Worm (Caenorhabditis elegans) whole organism, mixed stage, embryonic: ENCODE measurements around the gene Y39A3A.4.
A peak's percentile ranks its signal among the peaks of the same experiment; 100 is the strongest.

Experiments used
- M03D4.4 ChIP-seq: sonication (generic microtip); optimal IDR thresholded peaks from 2 replicates; lab custom pipeline; 2017; ENCODE audit warnings: mild to moderate bottlenecking, missing genetic modification characterization, missing compliant biosample characterization
- bed-3 ChIP-seq: fragments of 200-800 bp; sonication (Bioruptor generic); optimal IDR thresholded peaks from 3 replicates; lab custom pipeline; 2018; ENCODE audit warnings: mild to moderate bottlenecking, missing genetic modification characterization, moderate library complexity, missing compliant biosample characterization
- blmp-1 ChIP-seq: fragments of 150-350 bp; optimal IDR thresholded peaks from 2 replicates; lab custom pipeline; 2014; ENCODE audit warnings: missing biosample characterization, missing genetic modification characterization
- ceh-39 ChIP-seq: fragments of 150-350 bp; optimal IDR thresholded peaks from 2 replicates; lab custom pipeline; 2014; ENCODE audit warnings: missing biosample characterization, missing genetic modification characterization
- ces-1 ChIP-seq: fragments of 150-350 bp; optimal IDR thresholded peaks from 2 replicates; lab custom pipeline; 2014; ENCODE audit warnings: missing biosample characterization, missing genetic modification reagents, missing genetic modification characterization
- cnd-1 ChIP-seq: fragments of 200-800 bp; sonication (Bioruptor generic); optimal IDR thresholded peaks from 2 replicates; lab custom pipeline; 2018; ENCODE audit warnings: mild to moderate bottlenecking, missing genetic modification characterization, missing compliant biosample characterization
- drap-1 ChIP-seq: fragments of 200-800 bp; sonication (Bioruptor generic); optimal IDR thresholded peaks from 3 replicates; lab custom pipeline; 2018; ENCODE audit warnings: mild to moderate bottlenecking, missing genetic modification characterization, missing compliant biosample characterization
- elt-1 ChIP-seq: sonication (generic microtip); optimal IDR thresholded peaks from 2 replicates; lab custom pipeline; 2017; ENCODE audit warnings: missing genetic modification characterization, mild to moderate bottlenecking, missing compliant biosample characterization, antibody characterized with exemption, moderate library complexity, borderline replicate concordance; ENCODE audit not compliant: insufficient read depth
- elt-3 ChIP-seq: fragments of 150-350 bp; optimal IDR thresholded peaks from 2 replicates; lab custom pipeline; 2014; ENCODE audit warnings: missing biosample characterization, missing genetic modification characterization
- flh-1 ChIP-seq: fragments of 200-800 bp; sonication (Bioruptor generic); optimal IDR thresholded peaks from 2 replicates; lab custom pipeline; 2018; ENCODE audit warnings: mild to moderate bottlenecking, missing genetic modification characterization, moderate library complexity, missing compliant biosample characterization
- ham-2 ChIP-seq: fragments of 200-800 bp; sonication (Bioruptor generic); optimal IDR thresholded peaks from 2 replicates; lab custom pipeline; 2018; ENCODE audit warnings: mild to moderate bottlenecking, missing genetic modification characterization, missing compliant biosample characterization
- hlh-1 ChIP-seq: fragments of 150-350 bp; optimal IDR thresholded peaks from 2 replicates; lab custom pipeline; 2014; ENCODE audit warnings: missing biosample characterization, missing genetic modification reagents, missing genetic modification characterization
- lin-13 ChIP-seq: fragments of 150-350 bp; optimal IDR thresholded peaks from 2 replicates; lab custom pipeline; 2014; ENCODE audit warnings: missing biosample characterization, missing genetic modification characterization
- lin-32 ChIP-seq: fragments of 200-800 bp; sonication (Bioruptor generic); optimal IDR thresholded peaks from 2 replicates; lab custom pipeline; 2018; ENCODE audit warnings: mild to moderate bottlenecking, missing genetic modification characterization, missing compliant biosample characterization
- lsy-2 ChIP-seq: fragments of 150-350 bp; optimal IDR thresholded peaks from 2 replicates; lab custom pipeline; 2014; ENCODE audit warnings: missing biosample characterization, missing genetic modification characterization
- mab-5 ChIP-seq: fragments of 150-350 bp; optimal IDR thresholded peaks from 2 replicates; lab custom pipeline; 2014; ENCODE audit warnings: missing biosample characterization, missing genetic modification characterization
- mep-1 ChIP-seq: fragments of 150-350 bp; optimal IDR thresholded peaks from 2 replicates; lab custom pipeline; 2017; ENCODE audit warnings: missing biosample characterization, missing genetic modification reagents, missing genetic modification characterization, inconsistent platforms
- mls-2 ChIP-seq: sonication (generic microtip); optimal IDR thresholded peaks from 2 replicates; lab custom pipeline; 2016; ENCODE audit warnings: mild to moderate bottlenecking, missing genetic modification characterization, moderate library complexity, missing compliant biosample characterization
- nhr-12 ChIP-seq: fragments of 150-350 bp; optimal IDR thresholded peaks from 2 replicates; lab custom pipeline; 2014; ENCODE audit warnings: missing biosample characterization, missing genetic modification characterization
- nhr-2 ChIP-seq: fragments of 150-350 bp; optimal IDR thresholded peaks from 2 replicates; lab custom pipeline; 2014; ENCODE audit warnings: missing biosample characterization, missing genetic modification characterization
- nhr-237 ChIP-seq: fragments of 150-350 bp; optimal IDR thresholded peaks from 2 replicates; lab custom pipeline; 2014; ENCODE audit warnings: missing biosample characterization, missing genetic modification characterization
- nhr-28 ChIP-seq: fragments of 150-350 bp; optimal IDR thresholded peaks from 2 replicates; lab custom pipeline; 2014; ENCODE audit warnings: missing biosample characterization, missing genetic modification characterization
- nhr-76 ChIP-seq: sonication (generic microtip); optimal IDR thresholded peaks from 2 replicates; lab custom pipeline; 2017; ENCODE audit warnings: missing biosample characterization, missing genetic modification characterization
- pha-4 ChIP-seq: fragments of 150-350 bp; optimal IDR thresholded peaks from 2 replicates; lab custom pipeline; 2018; ENCODE audit warnings: missing biosample characterization, missing genetic modification reagents, missing genetic modification characterization
- sem-2 ChIP-seq: fragments of 200-800 bp; sonication (Bioruptor generic); optimal IDR thresholded peaks from 2 replicates; lab custom pipeline; 2018; ENCODE audit warnings: mild to moderate bottlenecking, missing genetic modification characterization, missing compliant biosample characterization
- snpc-4 ChIP-seq: fragments of 150-350 bp; optimal IDR thresholded peaks from 2 replicates; lab custom pipeline; 2014; ENCODE audit warnings: missing biosample characterization, missing genetic modification characterization
- sptf-1 ChIP-seq: sonication (generic microtip); optimal IDR thresholded peaks from 2 replicates; lab custom pipeline; 2017; ENCODE audit warnings: mild to moderate bottlenecking, missing genetic modification characterization, moderate library complexity, missing compliant biosample characterization
- tbx-8 ChIP-seq: fragments of 200-800 bp; sonication (Bioruptor generic); optimal IDR thresholded peaks from 2 replicates; lab custom pipeline; 2018; ENCODE audit warnings: mild to moderate bottlenecking, missing genetic modification characterization, moderate library complexity, missing compliant biosample characterization
- unc-120 ChIP-seq: sonication (generic microtip); optimal IDR thresholded peaks from 2 replicates; lab custom pipeline; 2017; ENCODE audit warnings: missing genetic modification characterization, missing compliant biosample characterization; ENCODE audit not compliant: poor library complexity, severe bottlenecking
- unc-39 ChIP-seq: fragments of 150-350 bp; optimal IDR thresholded peaks from 2 replicates; lab custom pipeline; 2014; ENCODE audit warnings: missing biosample characterization, missing genetic modification characterization
- unc-62 ChIP-seq: fragments of 150-350 bp; optimal IDR thresholded peaks from 2 replicates; lab custom pipeline; 2014; ENCODE audit warnings: missing biosample characterization, missing genetic modification reagents, missing genetic modification characterization
- zip-8 ChIP-seq: fragments of 150-350 bp; optimal IDR thresholded peaks from 2 replicates; lab custom pipeline; 2014; ENCODE audit warnings: missing biosample characterization, missing genetic modification characterization
- ztf-11 ChIP-seq: fragments of 150-350 bp; optimal IDR thresholded peaks from 2 replicates; lab custom pipeline; 2014; ENCODE audit warnings: missing biosample characterization, missing genetic modification characterization

The Y39A3A.4 gene

DNA sequence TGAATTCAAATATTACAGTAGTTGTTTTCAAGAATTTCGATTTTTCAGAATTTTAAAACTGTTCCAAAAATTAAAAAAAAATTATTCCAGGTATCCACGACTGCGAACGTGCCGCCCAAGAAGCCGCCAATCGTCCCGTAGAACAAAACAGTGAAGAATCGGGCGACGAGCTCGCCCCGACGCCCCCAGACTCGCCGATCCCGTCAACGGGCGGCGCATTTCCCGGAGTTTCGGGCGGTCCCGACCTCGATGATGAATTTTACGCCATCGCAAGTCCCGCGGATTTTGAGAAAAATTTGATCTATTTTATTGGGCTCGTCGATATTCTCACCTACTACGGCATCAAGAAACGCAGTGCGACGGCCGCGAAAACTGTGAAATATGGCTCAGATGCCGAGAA is 29.5 kb upstream of the Y39A3A.4 start:
- TF ChIP-seq nhr-2 (tag; lab: Kevin White, UChicago) (no peak), lin-32 (GFP tag; lab: Kevin White, UChicago) (no peak), cnd-1 (tag; lab: Kevin White, UChicago) (no peak), mls-2 (tag; lab: Kevin White, UChicago) (no peak), lsy-2 (no peak), ces-1 (GFP tag; lab: Kevin White, UChicago) (no peak), zip-8 (no peak), nhr-76 (tag; lab: Kevin White, UChicago) (no peak), drap-1 (no peak), flh-1 (no peak), blmp-1 (no peak), ham-2 (GFP tag; lab: Kevin White, UChicago) (no peak), nhr-12 (tag; lab: Kevin White, UChicago) (no peak), elt-1 (tag; lab: Kevin White, UChicago) (no peak), sem-2 (GFP tag; lab: Kevin White, UChicago) (no peak), hlh-1 (tag; lab: Kevin White, UChicago) (no peak)

- TF ChIP-seq lin-32 (GFP tag; lab: Kevin White, UChicago), result no peak
- TF ChIP-seq, all 35 proteins: peak for 0
These were observed 25.5 kb upstream of the Y39A3A.4 start, which contains the start of gene ppk-2 for ce11 chrIII:2101895-2102345. Gene ppk-2 (plus strand): TSS chrIII:2102295.

ce11 chrIII:2101310-2101709 is 24.9 kb upstream of the Y39A3A.4 start:
- TF ChIP-seq mab-5 (tag; lab: Kevin White, UChicago) (no peak), nhr-2 (tag; lab: Kevin White, UChicago) (no peak), unc-39 (tag; lab: Kevin White, UChicago) (no peak), pha-4 (tag; lab: Kevin White, UChicago) (no peak), zip-8 (no peak), bed-3 (GFP tag; lab: Kevin White, UChicago) (no peak), unc-62 (no peak), tbx-8 (no peak), elt-1 (tag; lab: Kevin White, UChicago) (no peak), lin-13 (no peak), nhr-12 (tag; lab: Kevin White, UChicago) (no peak), flh-1 (no peak), lsy-2 (no peak), elt-3 (tag; lab: Kevin White, UChicago) (no peak), snpc-4 (tag; lab: Kevin White, UChicago) (no peak), lin-32 (GFP tag; lab: Kevin White, UChicago) (no peak)

- TF ChIP-seq nhr-76 (tag; lab: Kevin White, UChicago) (no peak), elt-3 (tag; lab: Kevin White, UChicago) (no peak), pha-4 (tag; lab: Kevin White, UChicago) (peak; percentile 67), M03D4.4 (tag; lab: Kevin White, UChicago) (peak; percentile 13), lsy-2 (peak; percentile 56), ces-1 (GFP tag; lab: Kevin White, UChicago) (peak; percentile 95), unc-120 (tag; lab: Kevin White, UChicago) (no peak), unc-62 (peak; percentile 8), ceh-39 (peak; percentile 70), sptf-1 (tag; lab: Kevin White, UChicago) (peak; percentile 27), drap-1 (no peak)
These were observed 24.4 kb upstream of the Y39A3A.4 start for ce11 chrIII:2100842-2101241.

- TF ChIP-seq mep-1 (tag; lab: Kevin White, UChicago) (no peak), pha-4 (tag; lab: Kevin White, UChicago) (no peak), ztf-11 (tag; lab: Kevin White, UChicago) (no peak), nhr-28 (tag; lab: Kevin White, UChicago) (no peak), elt-3 (tag; lab: Kevin White, UChicago) (no peak), unc-62 (no peak), nhr-237 (tag; lab: Kevin White, UChicago) (no peak), lsy-2 (no peak)
These were observed 23.5 kb upstream of the Y39A3A.4 start for ce11 chrIII:2099808-2100366.
